Fruit fly (Drosophila melanogaster): Measurements from ENCODE around the gene tey.
A peak's percentile ranks its signal among the peaks of the same experiment; 100 is the strongest.

tey gene

DNA sequence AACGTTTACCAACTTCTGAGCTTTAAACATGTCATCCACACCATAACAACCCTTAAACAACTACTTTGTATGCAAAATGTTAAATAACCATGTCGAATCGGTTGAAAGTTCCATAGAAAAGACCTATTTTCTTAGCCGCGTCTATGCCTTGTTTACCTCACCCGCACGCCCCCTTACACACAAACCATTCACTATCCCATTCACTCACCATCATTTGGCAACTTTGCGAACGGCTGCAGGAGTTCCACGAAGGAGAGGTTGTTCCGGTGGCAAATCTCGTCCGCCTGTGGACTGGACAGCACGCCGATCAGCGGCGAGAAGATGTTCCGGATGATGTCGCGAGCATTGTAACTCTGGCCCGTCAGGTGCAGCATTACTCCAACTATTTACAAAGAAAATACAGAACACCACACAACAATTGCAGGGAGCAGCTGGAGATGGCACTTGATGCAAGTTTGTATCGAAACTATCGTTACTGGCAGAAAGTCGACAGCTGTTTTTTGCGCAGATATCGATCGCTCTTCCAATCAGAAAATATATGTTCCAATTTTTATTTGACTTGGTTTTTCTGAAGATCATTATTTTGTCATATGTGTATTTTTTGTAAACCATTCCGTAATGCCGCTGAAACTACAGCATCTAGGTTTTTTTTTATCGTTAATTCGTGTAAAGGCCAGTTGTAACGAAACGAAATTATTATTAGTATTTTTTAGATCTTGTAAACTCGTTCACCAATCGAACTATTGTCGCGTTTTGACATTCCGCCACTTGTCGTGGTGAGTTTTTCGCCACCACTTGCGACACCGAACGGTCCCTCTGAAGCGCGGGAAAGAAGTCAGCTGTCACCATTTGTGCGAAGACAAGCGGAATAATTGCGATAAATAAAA, 45.6 kb downstream of the tey start, which contains the start of gene asf1:
Gene asf1, plus strand, starts transcription at position 823 of the 887 bp plus-strand sequence.
- TF ChIP-seq CG17806 (tag; optimal IDR thresholded peaks at IDR 0.05) (no peak), fd96Ca (GFP tag; IDR thresholded peaks at IDR 0.05) (no peak; the same call in 2 of the 3 replicates), D1 (tag; optimal IDR thresholded peaks at IDR 0.05) (no peak), CG32121 (GFP tag; IDR thresholded peaks at IDR 0.05) (peak; percentile 31; the same call in 1 of the 2 replicates), CG4496 (GFP tag; IDR thresholded peaks at IDR 0.05) (0 out of 3 replicates have a peak, but pooled peaks have one; percentile 12)

DNA sequence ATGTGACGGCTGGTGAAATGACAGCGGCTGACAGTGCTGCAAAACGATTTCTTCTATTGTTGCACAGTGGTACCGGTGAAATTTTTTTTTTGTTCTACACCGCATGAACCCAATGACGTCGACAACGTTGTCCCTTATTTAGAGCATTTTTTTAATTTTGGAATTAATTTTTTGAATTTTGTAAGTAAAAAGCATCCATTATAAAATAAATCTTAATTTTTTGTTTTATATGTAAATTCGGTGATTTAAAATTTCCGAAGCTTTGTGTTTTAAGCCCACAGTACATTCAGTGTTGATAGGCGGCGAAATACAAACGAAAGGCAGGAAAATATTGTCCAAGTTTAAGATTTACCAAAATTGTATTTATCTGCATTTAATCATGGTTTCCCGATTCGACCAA, 51.7 kb downstream of the tey start, which contains the start of the genes Lon and PIG-F:
Gene Lon, minus strand, starts transcription at position 28 of the 400 bp plus-strand sequence.
Gene PIG-F, plus strand, starts transcription at position 284 of the 400 bp plus-strand sequence.
- TF ChIP-seq Pif1A (GFP tag; optimal IDR thresholded peaks at IDR 0.05) = peak; percentile 99
- peak; percentile 99 for TF ChIP-seq CG14655 (GFP tag; optimal IDR thresholded peaks at IDR 0.05)
- peak; percentile 98 for TF ChIP-seq CG32121 (GFP tag; IDR thresholded peaks at IDR 0.05)
- TF ChIP-seq D1 (tag; optimal IDR thresholded peaks at IDR 0.05) = no peak
- TF ChIP-seq fd96Ca (GFP tag; IDR thresholded peaks at IDR 0.05) = peak; percentile 98
- TF ChIP-seq rn (GFP tag; IDR thresholded peaks at IDR 0.05) = peak; percentile 95
- TF ChIP-seq CG15710 (tag; optimal IDR thresholded peaks at IDR 0.05) = peak; percentile 99
- TF ChIP-seq CG4496 (GFP tag; IDR thresholded peaks at IDR 0.05) = peak; percentile 98
- peak; percentile 99 for TF ChIP-seq Snoo (tag; optimal IDR thresholded peaks at IDR 0.05)
- peak; percentile 95 for TF ChIP-seq CG10348 (GFP tag; IDR thresholded peaks at IDR 0.05)
- peak; percentile 96 for TF ChIP-seq CG34367 (tag; optimal IDR thresholded peaks at IDR 0.05)
- peak; percentile 97 for TF ChIP-seq CG8301 (tag; optimal IDR thresholded peaks at IDR 0.05)
- TF ChIP-seq CG8159 (tag; optimal IDR thresholded peaks at IDR 0.05) = peak; percentile 99
- peak; percentile 99 for TF ChIP-seq CG9948 (tag; optimal IDR thresholded peaks at IDR 0.05)
- peak; percentile 96 for TF ChIP-seq Ets98B (GFP tag; IDR thresholded peaks at IDR 0.05)
- peak; percentile 94 for TF ChIP-seq gl (tag; optimal IDR thresholded peaks at IDR 0.05)
- no peak for TF ChIP-seq CG13204 (GFP tag; optimal IDR thresholded peaks at IDR 0.05)
- peak; percentile 99 for TF ChIP-seq CG17806 (tag; optimal IDR thresholded peaks at IDR 0.05)
- no peak; the same call in none of the 2 replicates for TF ChIP-seq CG12605 (GFP tag; IDR thresholded peaks at IDR 0.05)
- peak; percentile 99 for TF ChIP-seq Pif1B (GFP tag; optimal IDR thresholded peaks at IDR 0.05)
- no peak for TF ChIP-seq EcR (GFP tag; optimal IDR thresholded peaks at IDR 0.05)

DNA sequence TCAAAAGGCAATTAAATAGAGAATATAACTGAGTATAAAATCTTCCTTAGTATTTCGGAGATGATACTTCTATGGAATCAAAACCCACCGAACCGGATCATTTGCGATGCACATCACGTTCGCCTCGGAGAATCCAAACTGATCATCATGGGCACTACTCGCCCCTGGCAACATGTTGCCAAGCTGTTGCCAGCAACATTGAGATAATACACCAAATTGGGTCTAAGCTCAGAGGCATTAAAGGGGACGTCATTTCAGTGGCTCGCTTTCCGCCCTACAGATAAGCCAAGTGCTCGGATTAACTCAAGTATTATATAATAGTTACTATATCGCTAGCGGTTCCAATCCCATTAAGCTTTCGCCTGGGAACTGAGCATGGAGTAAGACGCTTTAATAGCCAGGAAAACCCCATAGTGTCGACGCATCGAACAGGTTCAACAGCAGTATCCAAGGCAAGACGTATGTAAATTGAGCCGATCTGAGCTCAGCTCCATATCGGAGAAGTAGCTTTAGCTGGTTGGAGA, 57.9 kb downstream of the tey start, which contains the start of the genes lush and CG9372:
Gene lush, minus strand, starts transcription at position 117 of the 524 bp plus-strand sequence.
Gene CG9372, plus strand, starts transcription at position 235 of the 524 bp plus-strand sequence.
- TF ChIP-seq CG8301 (tag; optimal IDR thresholded peaks at IDR 0.05) (no peak), rn (GFP tag; IDR thresholded peaks at IDR 0.05) (no peak), CG34367 (tag; optimal IDR thresholded peaks at IDR 0.05) (no peak), CG9948 (tag; optimal IDR thresholded peaks at IDR 0.05) (no peak), CG4496 (GFP tag; IDR thresholded peaks at IDR 0.05) (no peak), EcR (GFP tag; optimal IDR thresholded peaks at IDR 0.05) (no peak), CG14655 (GFP tag; optimal IDR thresholded peaks at IDR 0.05) (no peak), D1 (tag; optimal IDR thresholded peaks at IDR 0.05) (no peak), CG13204 (GFP tag; optimal IDR thresholded peaks at IDR 0.05) (no peak), Pif1A (GFP tag; optimal IDR thresholded peaks at IDR 0.05) (no peak), CG10348 (GFP tag; IDR thresholded peaks at IDR 0.05) (no peak), fd96Ca (GFP tag; IDR thresholded peaks at IDR 0.05) (no peak)

DNA sequence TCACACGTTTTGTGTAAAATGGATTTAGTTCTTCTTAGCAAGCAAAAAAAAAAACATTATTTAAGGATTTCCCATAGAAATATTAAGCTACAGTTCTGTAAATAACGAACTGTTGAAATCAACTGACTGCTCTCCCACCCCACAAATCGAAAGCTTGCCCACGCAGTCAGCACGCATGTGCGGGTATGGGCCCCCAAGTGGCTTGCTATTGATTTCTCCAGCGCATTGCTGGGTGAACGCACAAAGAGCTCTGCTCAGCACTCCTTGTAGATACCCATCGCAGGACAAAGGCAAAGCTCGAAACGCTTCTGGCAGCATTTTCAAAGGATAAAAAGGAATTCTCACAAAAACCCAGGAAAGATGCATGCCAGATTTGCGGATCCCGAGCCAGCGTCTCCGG, 62.5 kb downstream of the tey start, which contains the start of gene CG9368:
Gene CG9368, plus strand, starts transcription at position 221 of the 400 bp plus-strand sequence.
- TF ChIP-seq gl (tag; optimal IDR thresholded peaks at IDR 0.05) (no peak), CG12605 (GFP tag; IDR thresholded peaks at IDR 0.05) (no peak), CG17806 (tag; optimal IDR thresholded peaks at IDR 0.05) (no peak), CG8301 (tag; optimal IDR thresholded peaks at IDR 0.05) (no peak), CG9948 (tag; optimal IDR thresholded peaks at IDR 0.05) (no peak), D1 (tag; optimal IDR thresholded peaks at IDR 0.05) (no peak), CG8159 (tag; optimal IDR thresholded peaks at IDR 0.05) (no peak), CG32121 (GFP tag; IDR thresholded peaks at IDR 0.05) (no peak), Pif1A (GFP tag; optimal IDR thresholded peaks at IDR 0.05) (no peak), CG10348 (GFP tag; IDR thresholded peaks at IDR 0.05) (no peak), Ets98B (GFP tag; IDR thresholded peaks at IDR 0.05) (no peak)
